Fruit fly (Drosophila melanogaster) whole organism, prepupa: Measurements from ENCODE around the gene CG1703.

ENCODE experiments used
- CG11294 ChIP-seq: fragments of 200-800 bp; sonication (Bioruptor generic); IDR thresholded peaks from 2 replicates; pipeline ENCODE4 v1.3.6; 2022; ENCODE audit warnings: missing biosample characterization, missing genetic modification characterization
- CG6163 ChIP-seq: fragments of 200-800 bp; sonication (Bioruptor generic); IDR thresholded peaks from 3 replicates; pipeline ENCODE4 v1.3.6; 2022; ENCODE audit warnings: missing biosample characterization, missing genetic modification characterization
- CG8319 ChIP-seq: fragments of 200-800 bp; sonication (Bioruptor generic); optimal IDR thresholded peaks from 3 replicates; lab custom pipeline; 2016; ENCODE audit warnings: missing biosample characterization, missing genetic modification characterization
- Met ChIP-seq: fragments of 200-800 bp; sonication (Bioruptor generic); optimal IDR thresholded peaks from 3 replicates; lab custom pipeline; 2016; ENCODE audit warnings: missing biosample characterization, missing genetic modification characterization

- TF ChIP-seq Met (GFP tag; lab: Kevin White, UChicago) (no peak), CG11294 (GFP tag; lab: Robert Waterston, UW) (no peak), CG6163 (GFP tag; lab: Robert Waterston, UW) (peak; percentile 68), CG8319 (no peak)
Measured at dm6 chrX:11621866-11622648, 10.3 kb downstream of the CG1703 start, which contains the start of gene Ptp10D.
